Worm (Caenorhabditis elegans) whole organism, young adult: ENCODE data around the gene zip-3.

Experiments used
- C06A6.2 ChIP-seq: fragments of 200-800 bp; sonication (Bioruptor generic); conservative IDR thresholded peaks from 2 replicates; pipeline ENCODE4 v1.3.6; 2022; ENCODE audit warnings: missing genetic modification characterization, missing compliant biosample characterization
- C17E4.6 ChIP-seq: fragments of 200-800 bp; sonication (Bioruptor generic); IDR thresholded peaks from 2 replicates; pipeline ENCODE4 v1.3.6; 2022; ENCODE audit warnings: missing genetic modification reagents, missing genetic modification characterization, missing compliant biosample characterization
- F33H1.4 ChIP-seq: fragments of 200-800 bp; sonication (Bioruptor generic); IDR thresholded peaks from 2 replicates; pipeline ENCODE4 v1.3.6; 2022; ENCODE audit warnings: missing genetic modification reagents, missing genetic modification characterization, missing compliant biosample characterization
- F37B4.10 ChIP-seq: fragments of 200-800 bp; sonication (Bioruptor generic); IDR thresholded peaks from 2 replicates; pipeline ENCODE4 v1.3.6; 2022; ENCODE audit warnings: missing genetic modification characterization, missing compliant biosample characterization
- F39B2.1 ChIP-seq: fragments of 200-800 bp; sonication (Bioruptor generic); IDR thresholded peaks from 2 replicates; pipeline ENCODE4 v1.3.6; 2022; ENCODE audit warnings: missing genetic modification reagents, missing genetic modification characterization, missing compliant biosample characterization
- F57A8.1 ChIP-seq: fragments of 200-800 bp; sonication (Bioruptor generic); optimal IDR thresholded peaks from 2 replicates; lab custom pipeline; 2018; ENCODE audit warnings: mild to moderate bottlenecking, missing genetic modification characterization, moderate library complexity, missing compliant biosample characterization
- K12H6.12 ChIP-seq: fragments of 200-800 bp; sonication (Bioruptor generic); optimal IDR thresholded peaks from 2 replicates; lab custom pipeline; 2018; ENCODE audit warnings: mild to moderate bottlenecking, missing genetic modification characterization, missing compliant biosample characterization
- attf-3 ChIP-seq: fragments of 200-800 bp; sonication (Bioruptor generic); conservative IDR thresholded peaks from 2 replicates; pipeline ENCODE4 v1.3.6; 2022; ENCODE audit warnings: missing genetic modification reagents, missing genetic modification characterization, missing compliant biosample characterization
- attf-5 ChIP-seq: fragments of 200-800 bp; sonication (Bioruptor generic); optimal IDR thresholded peaks from 2 replicates; lab custom pipeline; 2018; ENCODE audit warnings: mild to moderate bottlenecking, missing genetic modification characterization, missing compliant biosample characterization
- ccch-3 ChIP-seq: fragments of 200-800 bp; sonication (Bioruptor generic); optimal IDR thresholded peaks from 2 replicates; lab custom pipeline; 2018; ENCODE audit warnings: mild to moderate bottlenecking, missing genetic modification characterization, missing compliant biosample characterization
- ceh-100 ChIP-seq: fragments of 200-800 bp; sonication (Bioruptor generic); IDR thresholded peaks from 2 replicates; pipeline ENCODE4 v1.3.6; 2022; ENCODE audit warnings: missing genetic modification reagents, missing genetic modification characterization, missing compliant biosample characterization
- ceh-27 ChIP-seq: fragments of 200-800 bp; sonication (Bioruptor generic); optimal IDR thresholded peaks from 2 replicates; lab custom pipeline; 2018; ENCODE audit warnings: mild to moderate bottlenecking, missing genetic modification characterization, moderate library complexity, missing compliant biosample characterization
- ceh-79 ChIP-seq: sonication (generic microtip); optimal IDR thresholded peaks from 2 replicates; lab custom pipeline; 2017; ENCODE audit warnings: mild to moderate bottlenecking, missing genetic modification characterization, missing compliant biosample characterization
- dpl-1 ChIP-seq: fragments of 150-350 bp; optimal IDR thresholded peaks from 2 replicates; lab custom pipeline; 2014; ENCODE audit warnings: missing biosample characterization, missing genetic modification reagents, missing genetic modification characterization
- efl-1 ChIP-seq: fragments of 150-350 bp; optimal IDR thresholded peaks from 2 replicates; lab custom pipeline; 2014; ENCODE audit warnings: missing biosample characterization, missing genetic modification reagents, missing genetic modification characterization
- egl-18 ChIP-seq: fragments of 200-800 bp; sonication (Bioruptor generic); IDR thresholded peaks from 2 replicates; pipeline ENCODE4 v1.3.6; 2022; ENCODE audit warnings: missing genetic modification reagents, missing genetic modification characterization, missing compliant biosample characterization
- egl-44 ChIP-seq: fragments of 200-800 bp; sonication (Bioruptor generic); IDR thresholded peaks from 2 replicates; pipeline ENCODE4 v1.3.6; 2022; ENCODE audit warnings: missing genetic modification reagents, missing genetic modification characterization, missing compliant biosample characterization
- ekl-4 ChIP-seq: fragments of 200-800 bp; sonication (Bioruptor generic); IDR thresholded peaks from 2 replicates; pipeline ENCODE4 v1.3.6; 2022; ENCODE audit warnings: missing genetic modification reagents, missing genetic modification characterization, missing compliant biosample characterization
- fkh-3 ChIP-seq: sonication (generic microtip); optimal IDR thresholded peaks from 2 replicates; lab custom pipeline; 2016; ENCODE audit warnings: mild to moderate bottlenecking, missing genetic modification characterization, missing compliant biosample characterization
- hlh-12 ChIP-seq: sonication (generic microtip); optimal IDR thresholded peaks from 2 replicates; lab custom pipeline; 2016; ENCODE audit warnings: missing genetic modification characterization, missing compliant biosample characterization
- hmg-1.2 ChIP-seq: fragments of 200-800 bp; sonication (Bioruptor generic); IDR thresholded peaks from 2 replicates; pipeline ENCODE4 v1.3.6; 2022; ENCODE audit warnings: missing genetic modification reagents, missing genetic modification characterization, missing compliant biosample characterization
- let-526 ChIP-seq: fragments of 200-800 bp; sonication (Bioruptor generic); IDR thresholded peaks from 2 replicates; pipeline ENCODE4 v1.3.6; 2022; ENCODE audit warnings: missing genetic modification reagents, missing genetic modification characterization, missing compliant biosample characterization
- lin-35 ChIP-seq, 3 experiments: fragments of 150-350 bp in 2 of 3; sonication (generic microtip) in 1 of 3; optimal IDR thresholded peaks; 2 replicates each; lab custom pipeline; 2014 to 2018; ENCODE audit warnings: missing biosample characterization in 3 of 3, missing genetic modification characterization in 3 of 3, missing genetic modification reagents in 3 of 3
- lin-54 ChIP-seq: fragments of 200-800 bp; sonication (Bioruptor generic); optimal IDR thresholded peaks from 2 replicates; lab custom pipeline; 2018; ENCODE audit warnings: mild to moderate bottlenecking, missing genetic modification characterization, missing compliant biosample characterization
- madf-3 ChIP-seq: fragments of 200-800 bp; sonication (Bioruptor generic); IDR thresholded peaks from 2 replicates; pipeline ENCODE4 v1.3.6; 2022; ENCODE audit warnings: missing genetic modification reagents, missing genetic modification characterization, missing compliant biosample characterization
- mcd-1 ChIP-seq: fragments of 200-800 bp; sonication (Bioruptor generic); IDR thresholded peaks from 2 replicates; pipeline ENCODE4 v1.3.6; 2022; ENCODE audit warnings: missing genetic modification reagents, missing genetic modification characterization, missing compliant biosample characterization
- nfyb-1 ChIP-seq: fragments of 200-800 bp; sonication (Bioruptor generic); IDR thresholded peaks from 2 replicates; pipeline ENCODE4 v1.3.6; 2022; ENCODE audit warnings: missing genetic modification reagents, missing genetic modification characterization, missing compliant biosample characterization
- nhr-27 ChIP-seq: fragments of 200-800 bp; sonication (Bioruptor generic); optimal IDR thresholded peaks from 2 replicates; lab custom pipeline; 2018; ENCODE audit warnings: mild to moderate bottlenecking, missing genetic modification characterization, moderate library complexity, missing compliant biosample characterization
- nhr-90 ChIP-seq: sonication (generic microtip); optimal IDR thresholded peaks from 2 replicates; lab custom pipeline; 2016; ENCODE audit warnings: missing genotype, mild to moderate bottlenecking, missing genetic modification characterization, missing compliant biosample characterization
- pha-4 ChIP-seq: fragments of 150-350 bp; sonication (generic microtip); optimal IDR thresholded peaks from 2 replicates; lab custom pipeline; 2014; ENCODE audit warnings: missing biosample characterization, missing genetic modification reagents, missing genetic modification characterization
- rec-8 ChIP-seq, 2 experiments: sonication (generic microtip); optimal IDR thresholded peaks; 2 replicates each; lab custom pipeline; 2016; ENCODE audit warnings: mild to moderate bottlenecking in 2 of 2, missing genetic modification characterization in 2 of 2, missing genetic modification reagents in 2 of 2, missing genotype in 2 of 2, missing biosample characterization in 1 of 2, missing compliant biosample characterization in 1 of 2, moderate library complexity in 1 of 2
- rpc-1 ChIP-seq, 2 experiments: fragments of 150-350 bp in 1 of 2; sonication (generic microtip) in 1 of 2; optimal IDR thresholded peaks; 2 replicates each; lab custom pipeline; 2014 to 2018; ENCODE audit warnings: missing biosample characterization in 1 of 2, missing genetic modification characterization in 1 of 2, missing genetic modification reagents in 1 of 2, missing genotype in 1 of 2
- snpc-3.4 ChIP-seq: sonication (generic microtip); optimal IDR thresholded peaks from 2 replicates; lab custom pipeline; 2017; ENCODE audit warnings: missing genetic modification characterization, mild to moderate bottlenecking, missing compliant biosample characterization, antibody characterized with exemption, moderate library complexity, missing genotype, missing genetic modification reagents
- snpc-4 ChIP-seq, 5 experiments: fragments of 150-350 bp in 1 of 5; sonication (generic microtip) in 4 of 5; optimal IDR thresholded peaks; 2 replicates each; lab custom pipeline; 2014 to 2018; ENCODE audit warnings: missing genetic modification characterization in 5 of 5, missing biosample characterization in 3 of 5, antibody characterized with exemption in 2 of 5, mild to moderate bottlenecking in 2 of 5, missing compliant biosample characterization in 2 of 5, missing genotype in 2 of 5, moderate library complexity in 2 of 5, missing genetic modification reagents in 1 of 5
- unc-62 ChIP-seq: fragments of 150-350 bp; optimal IDR thresholded peaks from 2 replicates; lab custom pipeline; 2014; ENCODE audit warnings: missing biosample characterization, missing genetic modification reagents, missing genetic modification characterization
- zfh-2 ChIP-seq: fragments of 200-800 bp; sonication (Bioruptor generic); conservative IDR thresholded peaks from 2 replicates; pipeline ENCODE4 v1.3.6; 2022; ENCODE audit warnings: missing genetic modification reagents, missing genetic modification characterization, missing compliant biosample characterization
- zim-3 ChIP-seq: sonication (generic microtip); optimal IDR thresholded peaks from 2 replicates; lab custom pipeline; 2017; ENCODE audit warnings: mild to moderate bottlenecking, missing genetic modification characterization, moderate library complexity, missing compliant biosample characterization
- ztf-26 ChIP-seq: sonication (generic microtip); optimal IDR thresholded peaks from 2 replicates; lab custom pipeline; 2017; ENCODE audit warnings: missing genetic modification characterization, missing compliant biosample characterization

zip-3 gene

ce11 chrII:13931944-13932343, 25.3 kb downstream of the zip-3 start, which contains the start of gene hot-3:
Gene hot-3 (minus strand): TSS chrII:13932044.
- no peak for TF ChIP-seq egl-18 (GFP tag; lab: Robert Waterston, UW)
- no peak for TF ChIP-seq unc-62 (GFP tag; lab: Kevin White, UChicago)

DNA sequence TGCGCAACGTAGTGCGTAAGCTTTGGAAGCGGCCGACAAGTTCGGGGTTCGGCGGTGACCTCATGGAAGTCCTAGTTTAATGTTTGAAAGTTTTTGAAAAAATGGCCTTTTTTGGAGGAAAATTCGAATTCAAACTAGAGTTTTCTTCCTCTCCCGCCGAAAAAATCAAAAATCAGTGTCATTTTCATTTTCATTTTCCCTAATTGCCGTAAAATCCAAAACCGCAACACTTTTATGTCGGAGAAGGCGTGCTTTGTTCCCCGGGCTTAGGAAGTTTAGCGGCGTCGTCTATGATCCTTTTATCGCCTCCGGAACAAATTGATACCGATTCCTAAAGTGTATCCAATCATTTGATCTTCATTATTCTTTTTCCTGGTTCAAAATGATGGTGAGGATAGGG, 32.3 kb downstream of the zip-3 start, which contains the start of gene mltn-5:
Gene mltn-5, plus strand, starts transcription at position 301 of the 400 bp plus-strand sequence.
- TF ChIP-seq ccch-3 (GFP tag; lab: Kevin White, UChicago) (no peak), nhr-90 (tag; lab: Kevin White, UChicago) (no peak), C17E4.6 (GFP tag; lab: Robert Waterston, UW) (no peak), C06A6.2 (no peak), nhr-27 (no peak), K12H6.12 (no peak)

ce11 chrII:13919100-13919499, 38.2 kb downstream of the zip-3 start:
- TF ChIP-seq let-526 (GFP tag; lab: Robert Waterston, UW) = no peak
- no peak for TF ChIP-seq nfyb-1 (GFP tag; lab: Robert Waterston, UW)
- TF ChIP-seq fkh-3 = peak; percentile 31
- TF ChIP-seq zfh-2 (GFP tag; lab: Robert Waterston, UW) = peak; percentile 79

- TF ChIP-seq hlh-12 (no peak), madf-3 (GFP tag; lab: Robert Waterston, UW) (no peak), egl-44 (GFP tag; lab: Robert Waterston, UW) (no peak), ceh-100 (no peak), rec-8 (tag; optimal IDR thresholded peaks at IDR 0.05; lab: Kevin White, UChicago) (no peak), attf-3 (GFP tag; lab: Robert Waterston, UW) (no peak), F33H1.4 (GFP tag; lab: Robert Waterston, UW) (no peak), efl-1 (GFP tag; lab: Kevin White, UChicago) (no peak), F57A8.1 (GFP tag; lab: Kevin White, UChicago) (no peak)
- TF ChIP-seq, all 124 proteins: peak for 0
Observed at ce11 chrII:13916040-13916439, 41.2 kb downstream of the zip-3 start, which contains the start of gene mltn-3. Gene mltn-3 (plus strand): TSS chrII:13916340.

- TF ChIP-seq F37B4.10 (GFP tag; lab: Robert Waterston, UW) (no peak), efl-1 (GFP tag; lab: Kevin White, UChicago) (peak; percentile 69), lin-35 (GFP tag; optimal IDR thresholded peaks at IDR 0.05; lab: Kevin White, UChicago) (peak in 1 of 3 experiments; percentile 88), hmg-1.2 (GFP tag; lab: Robert Waterston, UW) (peak; percentile 92), rpc-1 (optimal IDR thresholded peaks at IDR 0.05; lab: Kevin White, UChicago) (no peak), rpc-1 (tag; optimal IDR thresholded peaks at IDR 0.05; lab: Kevin White, UChicago) (no peak), dpl-1 (peak; percentile 84), ceh-79 (tag; lab: Kevin White, UChicago) (no peak), snpc-4 (GFP tag; optimal IDR thresholded peaks at IDR 0.05; lab: Kevin White, UChicago) (no peak), snpc-4 (tag; optimal IDR thresholded peaks at IDR 0.05; lab: Kevin White, UChicago) (peak; percentile 5 to 54 (median 37)), pha-4 (tag; lab: Kevin White, UChicago) (peak; percentile 49), lin-54 (GFP tag; lab: Kevin White, UChicago) (peak; percentile 88), ztf-26 (tag; lab: Kevin White, UChicago) (no peak), F39B2.1 (GFP tag; lab: Robert Waterston, UW) (no peak), mcd-1 (peak; percentile 57), ceh-27 (GFP tag; lab: Kevin White, UChicago) (peak; percentile 37), zim-3 (tag; lab: Kevin White, UChicago) (no peak), attf-5 (GFP tag; lab: Kevin White, UChicago) (peak; percentile 6), ekl-4 (peak; percentile 58; the same call in 1 of the 2 replicates), snpc-3.4 (tag; lab: Kevin White, UChicago) (no peak), egl-44 (GFP tag; lab: Robert Waterston, UW) (no peak)
- TF ChIP-seq, all 124 proteins: peak for 11
Observed at ce11 chrII:13908592-13908991, 48.7 kb downstream of the zip-3 start, which contains the start of gene citk-1. Gene citk-1 (plus strand): TSS chrII:13908914.
